Fruit fly (Drosophila melanogaster) whole organism, embryonic: ENCODE data around the gene CG34325.

Experiments
- BtbVII ChIP-seq: fragments of 200-800 bp; sonication (Bioruptor generic); optimal IDR thresholded peaks from 3 replicates; lab custom pipeline; 2017; ENCODE audit warnings: missing biosample characterization, mild to moderate bottlenecking, missing genetic modification characterization
- CG10267 ChIP-seq: fragments of 200-800 bp; sonication (Bioruptor generic); optimal IDR thresholded peaks from 2 replicates; lab custom pipeline; 2018; ENCODE audit warnings: missing biosample characterization, mild to moderate bottlenecking, missing genetic modification characterization, moderate library complexity
- CG10979 ChIP-seq: fragments of 200-800 bp; sonication (Bioruptor generic); optimal IDR thresholded peaks from 2 replicates; lab custom pipeline; 2018; ENCODE audit warnings: missing biosample characterization, mild to moderate bottlenecking, missing genetic modification characterization, moderate library complexity
- CG11696 ChIP-seq: fragments of 200-800 bp; sonication (Bioruptor generic); IDR thresholded peaks from 2 replicates; pipeline ENCODE4 v1.3.6; 2022; ENCODE audit warnings: missing biosample characterization, missing genetic modification characterization
- CG1233 ChIP-seq: fragments of 200-800 bp; sonication (Bioruptor generic); optimal IDR thresholded peaks from 4 replicates; lab custom pipeline; 2018; ENCODE audit warnings: missing biosample characterization, mild to moderate bottlenecking, missing genetic modification characterization
- CG12942 ChIP-seq: fragments of 200-800 bp; sonication (Bioruptor generic); optimal IDR thresholded peaks from 3 replicates; lab custom pipeline; 2016; ENCODE audit warnings: missing biosample characterization, missing genetic modification characterization
- CG13123 ChIP-seq: fragments of 200-800 bp; sonication (Bioruptor generic); optimal IDR thresholded peaks from 2 replicates; lab custom pipeline; 2016; ENCODE audit warnings: missing biosample characterization, missing genetic modification characterization
- CG2875 ChIP-seq: fragments of 200-800 bp; sonication (Bioruptor generic); optimal IDR thresholded peaks from 2 replicates; lab custom pipeline; 2017; ENCODE audit warnings: missing biosample characterization, mild to moderate bottlenecking, missing genetic modification characterization, missing genetic modification reagents
- CG32767 ChIP-seq: fragments of 200-800 bp; sonication (Bioruptor generic); IDR thresholded peaks from 2 replicates; pipeline ENCODE4 v1.3.6; 2022; ENCODE audit warnings: missing biosample characterization, missing genetic modification characterization
- CG3407 ChIP-seq: fragments of 200-800 bp; sonication (Bioruptor generic); optimal IDR thresholded peaks from 2 replicates; lab custom pipeline; 2018; ENCODE audit warnings: missing biosample characterization, mild to moderate bottlenecking, missing genetic modification characterization
- CG4424 ChIP-seq: fragments of 200-800 bp; sonication (Bioruptor generic); optimal IDR thresholded peaks from 3 replicates; lab custom pipeline; 2016; ENCODE audit warnings: missing biosample characterization, missing genetic modification characterization
- CG6254 ChIP-seq: fragments of 200-800 bp; sonication (Bioruptor generic); optimal IDR thresholded peaks from 3 replicates; lab custom pipeline; 2017; ENCODE audit warnings: mild to moderate bottlenecking, missing biosample characterization, missing genetic modification reagents, missing genetic modification characterization
- CG6791 ChIP-seq: fragments of 200-800 bp; sonication (Bioruptor generic); IDR thresholded peaks from 3 replicates; pipeline ENCODE4 v1.3.6; 2022; ENCODE audit warnings: missing biosample characterization, missing genetic modification characterization; ENCODE audit not compliant: partially characterized antibody
- CG7556 ChIP-seq: fragments of 200-800 bp; sonication (Bioruptor generic); optimal IDR thresholded peaks from 2 replicates; lab custom pipeline; 2017; ENCODE audit warnings: missing biosample characterization, mild to moderate bottlenecking, missing genetic modification characterization
- CG7963 ChIP-seq: fragments of 200-800 bp; sonication (Bioruptor generic); IDR thresholded peaks from 3 replicates; pipeline ENCODE4 v1.3.6; 2022; ENCODE audit warnings: missing biosample characterization, missing genetic modification characterization; ENCODE audit not compliant: partially characterized antibody
- CG8089 ChIP-seq: fragments of 200-800 bp; sonication (Bioruptor generic); optimal IDR thresholded peaks from 3 replicates; lab custom pipeline; 2016; ENCODE audit warnings: missing biosample characterization, missing genetic modification characterization
- Camta ChIP-seq: fragments of 200-800 bp; sonication (Bioruptor generic); optimal IDR thresholded peaks from 2 replicates; lab custom pipeline; 2016; ENCODE audit warnings: missing biosample characterization, missing genetic modification characterization
- D ChIP-seq, 2 experiments: fragments of 200-800 bp in 1 of 2; fragments of >200 bp in 1 of 2; sonication (Bioruptor generic) in 1 of 2; optimal IDR thresholded peaks; 2 replicates in 1 of 2; 3 replicates in 1 of 2; lab custom pipeline; 2017; ENCODE audit warnings: mild to moderate bottlenecking in 1 of 2, missing biosample characterization in 1 of 2, missing genetic modification characterization in 1 of 2, missing genetic modification reagents in 1 of 2
- Deaf1 ChIP-seq: fragments of 200-800 bp; optimal IDR thresholded peaks from 3 replicates; lab custom pipeline; 2019; ENCODE audit warnings: missing biosample characterization, mild to moderate bottlenecking, missing genetic modification characterization, moderate library complexity
- Dip2 ChIP-seq: fragments of 200-800 bp; sonication (Bioruptor generic); IDR thresholded peaks from 2 replicates; pipeline ENCODE4 v1.3.6; 2022; ENCODE audit warnings: missing biosample characterization, missing genetic modification characterization
- Doc3 ChIP-seq: fragments of 200-800 bp; sonication (Bioruptor generic); IDR thresholded peaks from 3 replicates; pipeline ENCODE4 v1.3.6; 2022; ENCODE audit warnings: missing biosample characterization, missing genetic modification characterization; ENCODE audit not compliant: partially characterized antibody
- Fer2 ChIP-seq: fragments of 200-800 bp; sonication (Bioruptor generic); optimal IDR thresholded peaks from 2 replicates; lab custom pipeline; 2018; ENCODE audit warnings: missing biosample characterization, mild to moderate bottlenecking, missing genetic modification characterization, moderate library complexity
- Fer3 ChIP-seq: fragments of 200-800 bp; sonication (Bioruptor generic); optimal IDR thresholded peaks from 2 replicates; lab custom pipeline; 2018; ENCODE audit warnings: missing biosample characterization, mild to moderate bottlenecking, missing genetic modification characterization, moderate library complexity
- Gsc ChIP-seq: fragments of 200-800 bp; sonication (Bioruptor generic); IDR thresholded peaks from 2 replicates; pipeline ENCODE4 v1.3.6; 2022; ENCODE audit warnings: missing biosample characterization, missing genetic modification characterization
- Hey ChIP-seq: fragments of 200-800 bp; sonication (Bioruptor generic); optimal IDR thresholded peaks from 3 replicates; lab custom pipeline; 2018; ENCODE audit warnings: missing biosample characterization, mild to moderate bottlenecking, missing genetic modification characterization
- NC2β ChIP-seq: fragments of 200-800 bp; sonication (Bioruptor generic); optimal IDR thresholded peaks from 2 replicates; lab custom pipeline; 2016; ENCODE audit warnings: missing biosample characterization, missing genetic modification characterization
- Oli ChIP-seq: fragments of 200-800 bp; sonication (Bioruptor generic); optimal IDR thresholded peaks from 2 replicates; lab custom pipeline; 2018; ENCODE audit warnings: missing biosample characterization, mild to moderate bottlenecking, missing genetic modification characterization, moderate library complexity
- Rfx ChIP-seq: fragments of 200-800 bp; sonication (Bioruptor generic); IDR thresholded peaks from 2 replicates; pipeline ENCODE4 v1.3.6; 2022; ENCODE audit warnings: missing biosample characterization, missing genetic modification characterization
- Taf1 ChIP-seq: fragments of 200-800 bp; sonication (Bioruptor generic); IDR thresholded peaks from 2 replicates; pipeline ENCODE4 v1.3.6; 2022; ENCODE audit warnings: missing biosample characterization, missing genetic modification characterization
- Usf ChIP-seq: fragments of 200-800 bp; sonication (Bioruptor generic); optimal IDR thresholded peaks from 2 replicates; lab custom pipeline; 2017; ENCODE audit warnings: missing genotype, missing biosample characterization, missing genetic modification characterization
- bowl ChIP-seq: fragments of 200-800 bp; sonication (Bioruptor generic); IDR thresholded peaks from 2 replicates; pipeline ENCODE4 v1.3.6; 2022; ENCODE audit warnings: missing biosample characterization, missing genetic modification characterization
- crol ChIP-seq: fragments of 200-800 bp; sonication (Bioruptor generic); IDR thresholded peaks from 2 replicates; pipeline ENCODE4 v1.3.6; 2022; ENCODE audit warnings: missing biosample characterization, missing genetic modification characterization
- dimm ChIP-seq: fragments of 200-800 bp; sonication (Bioruptor generic); IDR thresholded peaks from 2 replicates; pipeline ENCODE4 v1.3.6; 2022; ENCODE audit warnings: missing biosample characterization, missing genetic modification characterization
- dpn ChIP-seq, 2 experiments: fragments of 200-800 bp; sonication (Bioruptor generic); optimal IDR thresholded peaks; 3 replicates each; lab custom pipeline; 2016; ENCODE audit warnings: missing biosample characterization in 2 of 2, missing genetic modification characterization in 2 of 2
- emc ChIP-seq: fragments of 200-800 bp; sonication (Bioruptor generic); optimal IDR thresholded peaks from 2 replicates; lab custom pipeline; 2016; ENCODE audit warnings: missing biosample characterization, missing genetic modification characterization
- fd102C ChIP-seq: fragments of 200-800 bp; sonication (Bioruptor generic); optimal IDR thresholded peaks from 2 replicates; lab custom pipeline; 2018; ENCODE audit warnings: missing biosample characterization, mild to moderate bottlenecking, missing genetic modification characterization, moderate library complexity
- gt ChIP-seq: fragments of 200-800 bp; sonication (Bioruptor generic); IDR thresholded peaks from 2 replicates; pipeline ENCODE4 v1.3.6; 2022; ENCODE audit warnings: missing biosample characterization, missing genetic modification characterization
- lilli ChIP-seq: fragments of 200-800 bp; sonication (Bioruptor generic); optimal IDR thresholded peaks from 3 replicates; lab custom pipeline; 2016; ENCODE audit warnings: missing biosample characterization, missing genetic modification characterization
- lmd ChIP-seq: fragments of 200-800 bp; sonication (Bioruptor generic); IDR thresholded peaks from 2 replicates; pipeline ENCODE4 v1.3.6; 2022; ENCODE audit warnings: missing biosample characterization, missing genetic modification characterization
- mam ChIP-seq: fragments of 200-800 bp; sonication (Bioruptor generic); optimal IDR thresholded peaks from 3 replicates; lab custom pipeline; 2016; ENCODE audit warnings: missing biosample characterization, missing genetic modification characterization
- nmo ChIP-seq: fragments of 200-800 bp; sonication (Bioruptor generic); optimal IDR thresholded peaks from 2 replicates; lab custom pipeline; 2018; ENCODE audit warnings: missing biosample characterization, mild to moderate bottlenecking, missing genetic modification characterization, moderate library complexity
- nom ChIP-seq: fragments of 200-800 bp; sonication (Bioruptor generic); optimal IDR thresholded peaks from 2 replicates; lab custom pipeline; 2017; ENCODE audit warnings: missing biosample characterization, missing genetic modification characterization, mild to moderate bottlenecking, moderate library complexity, missing genetic modification reagents
- p53 ChIP-seq: fragments of 200-800 bp; sonication (Bioruptor generic); optimal IDR thresholded peaks from 2 replicates; lab custom pipeline; 2016; ENCODE audit warnings: missing biosample characterization, missing genetic modification characterization
- ro ChIP-seq: fragments of 200-800 bp; sonication (Bioruptor generic); IDR thresholded peaks from 2 replicates; pipeline ENCODE4 v1.3.6; 2022; ENCODE audit warnings: missing biosample characterization, missing genetic modification characterization
- sc ChIP-seq, 3 experiments: fragments of >200 bp in 2 of 3; fragments of 200-800 bp in 1 of 3; sonication (Bioruptor generic) in 1 of 3; optimal IDR thresholded peaks; 2 replicates in 2 of 3; 3 replicates in 1 of 3; lab custom pipeline; 2017; ENCODE audit warnings: mild to moderate bottlenecking in 1 of 3, missing biosample characterization in 1 of 3, missing genetic modification characterization in 1 of 3, missing genetic modification reagents in 1 of 3
- seq ChIP-seq: fragments of 200-800 bp; sonication (Bioruptor generic); IDR thresholded peaks from 2 replicates; pipeline ENCODE4 v1.3.6; 2022; ENCODE audit warnings: missing biosample characterization, missing genetic modification characterization
- stwl ChIP-seq: fragments of 200-800 bp; sonication (Bioruptor generic); optimal IDR thresholded peaks from 3 replicates; lab custom pipeline; 2018; ENCODE audit warnings: missing biosample characterization, mild to moderate bottlenecking, missing genetic modification characterization, moderate library complexity
- unpg ChIP-seq: fragments of 200-800 bp; sonication (Bioruptor generic); optimal IDR thresholded peaks from 3 replicates; lab custom pipeline; 2018; ENCODE audit warnings: missing biosample characterization, mild to moderate bottlenecking, missing genetic modification characterization, moderate library complexity
- vfl ChIP-seq: fragments of 200-800 bp; sonication (Bioruptor generic); optimal IDR thresholded peaks from 2 replicates; lab custom pipeline; 2016; ENCODE audit warnings: missing biosample characterization, missing genetic modification characterization

CG34325 gene

DNA sequence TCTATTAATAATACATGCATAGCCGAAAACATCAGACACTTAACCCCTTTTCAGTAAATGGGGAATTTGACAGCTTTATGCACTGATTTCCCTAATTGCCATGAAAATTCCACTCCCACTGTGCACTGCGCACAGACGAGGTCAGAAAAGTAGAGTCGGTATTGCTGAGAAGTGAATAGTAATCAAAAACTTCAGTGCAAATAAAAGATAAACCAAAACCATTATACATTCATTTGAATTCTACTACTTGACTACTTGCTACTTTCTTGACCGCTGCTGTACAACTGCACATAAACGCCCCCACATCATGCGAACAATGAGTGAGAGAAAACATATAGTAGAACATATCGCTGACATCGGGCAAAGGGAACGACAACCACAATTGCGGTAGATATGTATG lies 29.8 kb downstream of the CG34325 start (continued):
- TF ChIP-seq CG11696 (GFP tag; lab: Robert Waterston, UW) (peak; percentile 97), NC2β (GFP tag; lab: Kevin White, UChicago) (peak; percentile 85), CG32767 (GFP tag; lab: Robert Waterston, UW) (peak; percentile 65; the same call in 1 of the 2 replicates), Taf1 (0 out of 2 replicates have a peak, but pooled peaks have one; percentile 33), nom (GFP tag; lab: Kevin White, UChicago) (no peak), CG1233 (GFP tag; lab: Kevin White, UChicago) (peak; percentile 77), seq (GFP tag; lab: Robert Waterston, UW) (peak; percentile 84), Oli (peak; percentile 90), CG10979 (tag; lab: Kevin White, UChicago) (peak; percentile 87), CG7556 (peak; percentile 64), Usf (GFP tag; lab: Kevin White, UChicago) (peak; percentile 45), CG3407 (GFP tag; lab: Kevin White, UChicago) (peak; percentile 84), Rfx (peak; percentile 78), CG4424 (GFP tag; lab: Kevin White, UChicago) (peak; percentile 84), Camta (GFP tag; lab: Kevin White, UChicago) (peak; percentile 80), Dip2 (GFP tag; lab: Robert Waterston, UW) (no peak), unpg (peak; percentile 91), ro (GFP tag; lab: Robert Waterston, UW) (peak; percentile 59), D (optimal IDR thresholded peaks at IDR 0.05; lab: Kevin White, UChicago) (no peak), D (GFP tag; optimal IDR thresholded peaks at IDR 0.05; lab: Kevin White, UChicago) (peak; percentile 88), dpn (GFP tag; optimal IDR thresholded peaks at IDR 0.05; lab: Kevin White, UChicago) (peak; percentile 82 to 89), CG7963 (GFP tag; lab: Robert Waterston, UW) (no peak), vfl (GFP tag; lab: Kevin White, UChicago) (peak; percentile 32), CG6791 (no peak), p53 (GFP tag; lab: Kevin White, UChicago) (peak; percentile 31), CG8089 (GFP tag; lab: Kevin White, UChicago) (peak; percentile 74), Doc3 (GFP tag; lab: Robert Waterston, UW) (no peak), nmo (GFP tag; lab: Kevin White, UChicago) (peak; percentile 88), dimm (GFP tag; lab: Robert Waterston, UW) (peak; percentile 80), bowl (GFP tag; lab: Robert Waterston, UW) (peak; percentile 81), Hey (peak; percentile 20), crol (peak; percentile 52), sc (optimal IDR thresholded peaks at IDR 0.05; lab: Kevin White, UChicago) (no peak), sc (GFP tag; optimal IDR thresholded peaks at IDR 0.05; lab: Kevin White, UChicago) (peak; percentile 81), gt (GFP tag; lab: Robert Waterston, UW) (peak; percentile 24; the same call in 1 of the 2 replicates), lmd (GFP tag; lab: Robert Waterston, UW) (peak; percentile 83), Fer2 (peak; percentile 29), Fer3 (tag; lab: Kevin White, UChicago) (peak; percentile 69), Deaf1 (peak; percentile 44), CG10267 (tag; lab: Kevin White, UChicago) (peak; percentile 78), CG2875 (GFP tag; lab: Kevin White, UChicago) (peak; percentile 87), CG12942 (GFP tag; lab: Kevin White, UChicago) (peak; percentile 83), lilli (GFP tag; lab: Kevin White, UChicago) (peak; percentile 76), mam (GFP tag; lab: Kevin White, UChicago) (peak; percentile 75), CG13123 (peak; percentile 80), fd102C (peak; percentile 25), stwl (tag; lab: Kevin White, UChicago) (peak; percentile 6), BtbVII (GFP tag; lab: Kevin White, UChicago) (peak; percentile 43), CG6254 (GFP tag; lab: Kevin White, UChicago) (peak; percentile 86), emc (GFP tag; lab: Kevin White, UChicago) (peak; percentile 49), Gsc (GFP tag; lab: Robert Waterston, UW) (peak; percentile 71)
